Worm (Caenorhabditis elegans): Measurements from ENCODE around the gene Y62H9A.11.

The Y62H9A.11 gene

DNA sequence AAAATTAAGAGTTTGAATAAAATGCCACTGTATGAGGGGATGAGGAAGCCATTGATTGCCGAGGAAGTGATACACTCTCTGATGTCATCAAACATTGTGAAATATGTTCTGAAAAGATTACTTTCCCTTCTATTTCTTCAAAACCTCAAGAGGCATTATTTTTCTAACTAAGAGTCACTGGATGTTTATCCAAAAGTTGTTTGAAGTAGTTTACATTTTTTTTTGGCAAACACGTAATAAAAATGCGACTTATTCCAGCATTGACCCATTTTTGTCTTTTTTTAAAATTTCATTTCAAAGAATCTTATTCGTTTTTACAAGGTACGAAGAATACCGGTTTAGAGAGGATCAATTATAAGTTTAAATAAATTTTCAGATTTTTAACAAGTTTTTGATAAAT is at the start of gene Y62H9A.11:
TSS of gene Y62H9A.11 (minus strand) at position 101 of the 400 bp plus-strand sequence.
- no peak for TF ChIP-seq ztf-1 (GFP tag; conservative IDR thresholded peaks at IDR 0.05)
- no peak for TF ChIP-seq lsy-2 (tag; optimal IDR thresholded peaks at IDR 0.05)
- TF ChIP-seq mdl-1 (tag; optimal IDR thresholded peaks at IDR 0.05) = no peak
- no peak for TF ChIP-seq sma-9 (GFP tag; optimal IDR thresholded peaks at IDR 0.05)
- no peak for TF ChIP-seq sma-9 (tag; optimal IDR thresholded peaks at IDR 0.05)
- TF ChIP-seq ztf-4 (tag; optimal IDR thresholded peaks at IDR 0.05) = no peak
- no peak for TF ChIP-seq ceh-16 (tag; optimal IDR thresholded peaks at IDR 0.05)
- TF ChIP-seq unc-39 (tag; optimal IDR thresholded peaks at IDR 0.05) = no peak
- no peak for TF ChIP-seq gmeb-1 (tag; optimal IDR thresholded peaks at IDR 0.05)

DNA sequence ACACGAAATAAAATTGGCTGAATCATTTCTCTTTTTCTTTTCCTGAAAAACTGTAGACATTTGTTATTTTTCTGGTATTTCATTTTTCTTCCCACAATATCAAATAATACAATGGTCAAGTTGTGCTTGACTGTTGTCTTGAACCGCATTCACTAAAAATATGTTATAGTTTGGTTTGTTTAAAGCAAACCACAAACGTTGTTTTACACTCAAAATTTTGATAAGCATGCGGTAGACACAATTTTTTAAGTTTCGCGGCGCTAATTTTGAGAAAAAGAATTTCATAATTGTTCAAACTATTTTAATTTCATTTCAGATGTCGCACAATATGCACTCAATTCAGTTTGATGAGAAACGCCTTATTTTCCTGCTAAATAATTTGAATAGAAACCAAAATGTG is 48.0 kb upstream of the Y62H9A.11 start, which contains the start of gene T08D10.3:
TSS of gene T08D10.3 (plus strand) at position 301 of the 400 bp plus-strand sequence.
- TF ChIP-seq peb-1 (tag; optimal IDR thresholded peaks at IDR 0.05) = no peak
- no peak for TF ChIP-seq mab-5 (tag; optimal IDR thresholded peaks at IDR 0.05)
- no peak for TF ChIP-seq lin-11 (tag; optimal IDR thresholded peaks at IDR 0.05)
- TF ChIP-seq lsy-2 (tag; optimal IDR thresholded peaks at IDR 0.05) = no peak
- TF ChIP-seq R02D3.7 (tag; optimal IDR thresholded peaks at IDR 0.05) = no peak

DNA sequence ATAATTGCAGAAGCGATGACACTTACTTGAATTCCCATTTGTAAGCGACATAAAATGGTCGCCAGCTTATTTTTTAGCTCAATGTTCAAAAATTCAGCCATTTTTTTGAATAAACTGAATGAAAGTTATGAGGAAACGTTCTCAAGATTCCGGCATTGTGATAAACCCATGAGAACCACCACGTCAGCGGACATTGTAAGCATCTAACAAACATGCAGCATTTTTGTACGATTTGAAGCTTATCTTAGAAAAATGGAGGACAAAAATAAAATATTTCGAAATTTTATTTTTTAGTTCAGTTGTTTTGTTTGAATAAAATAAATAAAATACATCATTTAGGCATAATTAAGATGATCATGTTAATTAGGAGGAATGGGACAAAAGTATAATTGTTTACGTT is 46.1 kb upstream of the Y62H9A.11 start, which contains the start of gene T08D10.4:
TSS of gene T08D10.4 (minus strand) at position 101 of the 400 bp plus-strand sequence.
- TF ChIP-seq ama-1 (optimal IDR thresholded peaks at IDR 0.05) = no peak
- TF ChIP-seq unc-62 (GFP tag; optimal IDR thresholded peaks at IDR 0.05) = no peak
- TF ChIP-seq Y55F3AM.14 (GFP tag; optimal IDR thresholded peaks at IDR 0.05) = no peak
- TF ChIP-seq nhr-129 (tag; optimal IDR thresholded peaks at IDR 0.05) = no peak
- TF ChIP-seq mab-5 (tag; optimal IDR thresholded peaks at IDR 0.05) = no peak
- TF ChIP-seq unc-55 (GFP tag; optimal IDR thresholded peaks at IDR 0.05) = no peak
- TF ChIP-seq lin-11 (tag; optimal IDR thresholded peaks at IDR 0.05) = no peak
- no peak for TF ChIP-seq ztf-1 (GFP tag; conservative IDR thresholded peaks at IDR 0.05)
- TF ChIP-seq mbf-1 (tag; optimal IDR thresholded peaks at IDR 0.05) = no peak
- no peak for TF ChIP-seq nhr-6 (tag; optimal IDR thresholded peaks at IDR 0.05)

DNA sequence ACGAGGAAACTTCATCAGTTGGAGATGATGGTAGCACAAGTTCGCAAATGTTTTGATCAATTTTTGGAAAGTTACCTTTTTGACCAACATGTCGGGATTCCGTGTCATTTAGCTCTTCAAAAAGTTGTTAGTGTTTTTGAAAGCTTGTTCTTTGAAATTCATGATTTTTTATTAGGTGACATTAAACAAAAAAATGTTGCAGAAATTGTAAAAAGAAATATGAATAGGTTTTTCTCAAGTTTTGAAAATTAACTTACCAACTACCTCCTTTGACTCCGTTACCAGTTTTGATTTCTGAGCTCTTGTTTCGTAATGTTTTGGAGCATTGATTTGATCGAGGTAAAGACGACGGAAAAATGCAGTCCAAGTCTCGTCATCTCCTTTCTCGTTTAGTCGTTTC is 45.0 kb upstream of the Y62H9A.11 start:
- no peak for TF ChIP-seq nhr-11 (tag; optimal IDR thresholded peaks at IDR 0.05)
- TF ChIP-seq lin-39 (tag; optimal IDR thresholded peaks at IDR 0.05) = no peak
- TF ChIP-seq peb-1 (tag; optimal IDR thresholded peaks at IDR 0.05) = no peak
- TF ChIP-seq F13H6.1 (tag; optimal IDR thresholded peaks at IDR 0.05) = no peak
- TF ChIP-seq ZK546.5 (tag; optimal IDR thresholded peaks at IDR 0.05) = no peak
- no peak for TF ChIP-seq blmp-1 (tag; optimal IDR thresholded peaks at IDR 0.05; ENCODE audit: insufficient read depth)
- TF ChIP-seq nhr-25 (tag; optimal IDR thresholded peaks at IDR 0.05) = no peak
- no peak for TF ChIP-seq nhr-23 (tag; optimal IDR thresholded peaks at IDR 0.05)
- no peak for TF ChIP-seq lsy-2 (tag; optimal IDR thresholded peaks at IDR 0.05)
- TF ChIP-seq ama-1 (optimal IDR thresholded peaks at IDR 0.05) = no peak
- TF ChIP-seq elt-3 (tag; optimal IDR thresholded peaks at IDR 0.05) = no peak
- TF ChIP-seq lin-13 (GFP tag; optimal IDR thresholded peaks at IDR 0.05) = no peak
- no peak for TF ChIP-seq C34F6.9 (tag; optimal IDR thresholded peaks at IDR 0.05)

DNA sequence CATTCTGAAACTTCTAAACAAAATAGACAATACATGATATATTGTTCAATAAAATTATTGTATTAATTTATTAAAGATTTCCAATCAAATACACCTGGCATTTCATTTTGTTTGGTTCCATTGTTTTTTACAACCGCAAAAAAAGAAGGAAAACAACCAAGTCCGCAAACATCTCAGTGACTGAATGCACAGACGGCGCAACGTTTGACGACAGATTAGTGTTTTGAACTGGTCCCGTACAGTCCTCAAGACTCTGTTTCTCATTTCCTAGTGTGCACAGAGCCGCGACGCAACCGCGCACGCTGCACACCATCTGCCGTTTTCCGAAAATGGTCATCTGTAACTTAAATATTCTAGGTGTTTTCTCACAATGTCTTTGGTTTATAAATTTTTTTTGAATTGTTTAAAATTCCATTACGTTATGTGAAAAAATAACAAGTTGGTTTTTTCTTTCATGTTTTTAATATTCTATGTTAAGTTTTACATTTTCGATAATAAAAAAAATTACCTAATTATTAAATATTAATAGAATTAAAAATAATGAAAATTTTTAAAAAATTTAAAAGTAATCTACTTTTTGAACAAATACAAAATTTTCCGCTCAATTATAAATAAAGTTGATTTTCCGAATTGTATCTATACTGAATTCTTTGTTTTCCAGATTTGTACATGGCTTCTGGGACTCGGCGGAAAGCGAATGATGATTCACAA is 41.2 kb upstream of the Y62H9A.11 start, which contains the start of gene lsd-1:
TSS of gene lsd-1 (plus strand) at position 661 of the 711 bp plus-strand sequence.
- TF ChIP-seq mdl-1 (tag; optimal IDR thresholded peaks at IDR 0.05) (no peak), elt-3 (tag; optimal IDR thresholded peaks at IDR 0.05) (no peak), lin-13 (GFP tag; optimal IDR thresholded peaks at IDR 0.05) (peak; percentile 2), nhr-6 (tag; optimal IDR thresholded peaks at IDR 0.05) (no peak), sem-4 (tag; optimal IDR thresholded peaks at IDR 0.05) (peak; percentile 22), C34F6.9 (tag; optimal IDR thresholded peaks at IDR 0.05) (peak; percentile 31), ceh-82 (tag; optimal IDR thresholded peaks at IDR 0.05) (no peak), F13H6.1 (tag; optimal IDR thresholded peaks at IDR 0.05) (peak; percentile 37), sma-9 (GFP tag; optimal IDR thresholded peaks at IDR 0.05) (peak; percentile 47), sma-9 (tag; optimal IDR thresholded peaks at IDR 0.05) (no peak), sma-3 (GFP tag; optimal IDR thresholded peaks at IDR 0.05) (peak; percentile 4)

Data from whole organism, L2 larva.